Fruit fly (Drosophila melanogaster) whole organism, wandering third instar larva: ENCODE data around the gene CG34295.
"Not testable (repeated sequence)": the region's sequence is repeated elsewhere in the genome, so short reads cannot be mapped to it uniquely, and the experiment has no call there.

Source experiments
- Abd-B ChIP-seq: fragments of >200 bp; optimal IDR thresholded peaks from 2 replicates; lab custom pipeline; 2017; ENCODE audit warnings: missing biosample characterization, missing genetic modification characterization
- CG9705 ChIP-seq: fragments of 200-800 bp; sonication (Bioruptor generic); optimal IDR thresholded peaks from 2 replicates; lab custom pipeline; 2018; ENCODE audit warnings: missing biosample characterization, mild to moderate bottlenecking, missing genetic modification characterization
- Dfd ChIP-seq: fragments of >200 bp; optimal IDR thresholded peaks from 2 replicates; lab custom pipeline; 2017; ENCODE audit warnings: missing biosample characterization, missing genetic modification characterization
- Dif ChIP-seq: fragments of 200-275, 200-300 bp; sonication (Bioruptor generic); optimal IDR thresholded peaks from 2 replicates; lab custom pipeline; 2018; ENCODE audit warnings: missing biosample characterization, missing genetic modification characterization; ENCODE audit not compliant: partially characterized antibody
- GATAd ChIP-seq: sonication (Bioruptor generic); optimal IDR thresholded peaks from 2 replicates; lab custom pipeline; 2016; ENCODE audit warnings: missing biosample characterization, missing genetic modification characterization
- HLH106 ChIP-seq: fragments of 200-800 bp; optimal IDR thresholded peaks from 3 replicates; lab custom pipeline; 2019; ENCODE audit warnings: missing biosample characterization, mild to moderate bottlenecking, missing genetic modification characterization, moderate library complexity
- Hnf4 ChIP-seq: fragments of 200-800 bp; sonication (Bioruptor generic); optimal IDR thresholded peaks from 2 replicates; lab custom pipeline; 2016; ENCODE audit warnings: missing biosample characterization, mild to moderate bottlenecking, missing genetic modification characterization
- Hr83 ChIP-seq: fragments of 200-300 bp; sonication (Bioruptor generic); optimal IDR thresholded peaks from 2 replicates; lab custom pipeline; 2016; ENCODE audit warnings: missing biosample characterization, mild to moderate bottlenecking, missing genetic modification characterization, moderate library complexity; ENCODE audit not compliant: poor library complexity, severe bottlenecking
- Jra ChIP-seq: sonication (Bioruptor generic); optimal IDR thresholded peaks from 2 replicates; lab custom pipeline; 2016; ENCODE audit warnings: missing biosample characterization, missing genetic modification characterization
- Mio ChIP-seq: sonication (Bioruptor generic); optimal IDR thresholded peaks from 2 replicates; lab custom pipeline; 2016; ENCODE audit warnings: missing biosample characterization, missing genetic modification characterization
- Myc ChIP-seq: fragments of >200 bp; optimal IDR thresholded peaks from 2 replicates; lab custom pipeline; 2017
- OdsH ChIP-seq: fragments of 200-800 bp; sonication (Bioruptor generic); optimal IDR thresholded peaks from 2 replicates; lab custom pipeline; 2016; ENCODE audit warnings: missing biosample characterization, mild to moderate bottlenecking, missing genetic modification characterization
- Sp1 ChIP-seq: fragments of 200-800 bp; sonication (Bioruptor generic); optimal IDR thresholded peaks from 3 replicates; lab custom pipeline; 2019; ENCODE audit warnings: missing biosample characterization, mild to moderate bottlenecking, missing genetic modification characterization, moderate library complexity
- Vsx2 ChIP-seq: fragments of 200-300, 225-300 bp; sonication (Bioruptor generic); optimal IDR thresholded peaks from 2 replicates; lab custom pipeline; 2018; ENCODE audit warnings: missing biosample characterization, missing genetic modification characterization; ENCODE audit not compliant: partially characterized antibody
- br ChIP-seq: fragments of 200-800 bp; sonication (Bioruptor generic); optimal IDR thresholded peaks from 2 replicates; lab custom pipeline; 2016; ENCODE audit warnings: missing biosample characterization, missing genetic modification characterization
- brk ChIP-seq: fragments of 200-800 bp; sonication (Bioruptor generic); optimal IDR thresholded peaks from 2 replicates; lab custom pipeline; 2016; ENCODE audit warnings: missing biosample characterization, mild to moderate bottlenecking, missing genetic modification characterization
- dl ChIP-seq, 2 experiments: fragments of 175-275, 200-275 bp in 1 of 2; fragments of 200-275 bp in 1 of 2; sonication (Bioruptor generic); optimal IDR thresholded peaks; lab custom pipeline; 2018; ENCODE audit warnings: mild to moderate bottlenecking in 2 of 2, missing biosample characterization in 2 of 2, missing genetic modification characterization in 2 of 2, moderate library complexity in 2 of 2; ENCODE audit not compliant: partially characterized antibody in 2 of 2, insufficient read depth in 1 of 2
- dmrt93B ChIP-seq: fragments of 200-800 bp; sonication (Bioruptor generic); optimal IDR thresholded peaks from 2 replicates; lab custom pipeline; 2018; ENCODE audit warnings: missing biosample characterization, mild to moderate bottlenecking, missing genetic modification characterization
- dsf ChIP-seq: sonication (Bioruptor generic); optimal IDR thresholded peaks from 2 replicates; lab custom pipeline; 2016; ENCODE audit warnings: missing biosample characterization, missing genetic modification characterization, borderline replicate concordance
- foxo ChIP-seq, 2 experiments: fragments of 200-800 bp; sonication (Bioruptor generic); optimal IDR thresholded peaks; 2 replicates in 1 of 2; 3 replicates in 1 of 2; lab custom pipeline; 2016 to 2017; ENCODE audit warnings: missing biosample characterization in 2 of 2, missing genetic modification characterization in 2 of 2
- fru ChIP-seq: fragments of 200-800 bp; sonication (Bioruptor generic); optimal IDR thresholded peaks from 3 replicates; lab custom pipeline; 2016; ENCODE audit warnings: missing biosample characterization, mild to moderate bottlenecking, missing genetic modification characterization
- h ChIP-seq: fragments of 200-800 bp; sonication (Bioruptor generic); optimal IDR thresholded peaks from 3 replicates; lab custom pipeline; 2016; ENCODE audit warnings: missing biosample characterization, mild to moderate bottlenecking, missing genetic modification characterization
- jim ChIP-seq: fragments of 175-275, 200-325 bp; sonication (Bioruptor generic); optimal IDR thresholded peaks from 2 replicates; lab custom pipeline; 2016; ENCODE audit warnings: missing biosample characterization, mild to moderate bottlenecking, missing genetic modification characterization
- lola ChIP-seq: fragments of >200 bp; optimal IDR thresholded peaks from 2 replicates; lab custom pipeline; 2017; ENCODE audit warnings: missing biosample characterization, missing genetic modification characterization
- psq ChIP-seq: fragments of 200-800 bp; sonication (Bioruptor generic); optimal IDR thresholded peaks from 3 replicates; lab custom pipeline; 2017; ENCODE audit warnings: missing biosample characterization, mild to moderate bottlenecking, missing genetic modification characterization, moderate library complexity
- rgr ChIP-seq: fragments of 200-800 bp; sonication (Bioruptor generic); optimal IDR thresholded peaks from 3 replicates; lab custom pipeline; 2016; ENCODE audit warnings: missing biosample characterization, mild to moderate bottlenecking, missing genetic modification characterization
- sage ChIP-seq: fragments of 200-800 bp; sonication (Bioruptor generic); optimal IDR thresholded peaks from 2 replicates; lab custom pipeline; 2016; ENCODE audit warnings: missing biosample characterization, mild to moderate bottlenecking, missing genetic modification characterization
- sv ChIP-seq: fragments of 200-800 bp; sonication (Bioruptor generic); optimal IDR thresholded peaks from 3 replicates; lab custom pipeline; 2016; ENCODE audit warnings: missing biosample characterization, missing genetic modification characterization
- woc ChIP-seq: sonication (Bioruptor generic); optimal IDR thresholded peaks from 2 replicates; lab custom pipeline; 2016; ENCODE audit warnings: missing biosample characterization, mild to moderate bottlenecking, missing genetic modification characterization

Gene CG34295

dm6 chr3R:28789317-28789716 lies at the start of gene CG34295:
Gene CG34295 (plus strand): TSS chr3R:28789617.
- TF ChIP-seq foxo (GFP tag; optimal IDR thresholded peaks at IDR 0.05; lab: Kevin White, UChicago), result no peak
- no peak for TF ChIP-seq GATAd (GFP tag; lab: Kevin White, UChicago)
- no peak for TF ChIP-seq Mio (GFP tag; lab: Kevin White, UChicago)
- no peak for TF ChIP-seq brk (GFP tag; lab: Kevin White, UChicago)
- no peak for TF ChIP-seq br (GFP tag; lab: Kevin White, UChicago)
- TF ChIP-seq Myc (lab: Kevin White, UChicago), result no peak
- no peak for TF ChIP-seq sv (GFP tag; lab: Kevin White, UChicago)
- no peak for TF ChIP-seq woc (GFP tag; lab: Kevin White, UChicago)

- no peak for TF ChIP-seq Hnf4 (GFP tag; lab: Kevin White, UChicago)
Measured at dm6 chr3R:28744682-28745081, 44.7 kb upstream of the CG34295 start, which contains the start of gene AstA-R2. Gene AstA-R2 (minus strand): TSS chr3R:28744782.

- TF ChIP-seq Hnf4 (GFP tag; lab: Kevin White, UChicago) (no peak), Dif (no peak), HLH106 (no peak), rgr (GFP tag; lab: Kevin White, UChicago) (no peak), h (no peak), Dfd (GFP tag; lab: Kevin White, UChicago) (no peak), Hr83 (no peak), brk (GFP tag; lab: Kevin White, UChicago) (no peak), foxo (GFP tag; optimal IDR thresholded peaks at IDR 0.05; lab: Kevin White, UChicago) (no peak), psq (GFP tag; lab: Kevin White, UChicago) (no peak), br (GFP tag; lab: Kevin White, UChicago) (no peak), CG9705 (GFP tag; lab: Kevin White, UChicago) (no peak)
Measured at dm6 chr3R:28751611-28752129, 37.7 kb upstream of the CG34295 start, which contains the start of gene CG10000. Gene CG10000 (minus strand): TSS chr3R:28751661.

dm6 chr3R:28756879-28757278 lies 32.5 kb upstream of the CG34295 start, which contains the start of gene CG9997:
Gene CG9997 (minus strand): TSS chr3R:28756979.
- TF ChIP-seq Dfd (GFP tag; lab: Kevin White, UChicago) (no peak), sage (GFP tag; lab: Kevin White, UChicago) (no peak), GATAd (GFP tag; lab: Kevin White, UChicago) (no peak), Jra (no peak), dsf (no peak), fru (no peak)

- TF ChIP-seq Jra; woc (GFP tag; lab: Kevin White, UChicago); sv (GFP tag; lab: Kevin White, UChicago): not testable (repeated sequence)
Measured at dm6 chr3R:28758134-28758533, 31.3 kb upstream of the CG34295 start, which contains the start of gene aqrs. Gene aqrs (minus strand): TSS chr3R:28758234.

- TF ChIP-seq Dfd (GFP tag; lab: Kevin White, UChicago) (peak; percentile 90), dmrt93B (GFP tag; lab: Kevin White, UChicago) (no peak)
Measured at dm6 chr3R:28775703-28776102, 13.7 kb upstream of the CG34295 start.

dm6 chr3R:28790222-28790621 lies 805 bp downstream of the CG34295 start, which contains the start of gene intr:
Gene intr (plus strand): TSS chr3R:28790522.
- TF ChIP-seq CG9705 (GFP tag; lab: Kevin White, UChicago) (no peak), Vsx2 (GFP tag; lab: Kevin White, UChicago) (no peak), Abd-B (GFP tag; lab: Kevin White, UChicago) (no peak), Hnf4 (GFP tag; lab: Kevin White, UChicago) (no peak), dl (GFP tag; optimal IDR thresholded peaks at IDR 0.05; lab: Kevin White, UChicago; ENCODE audit: insufficient read depth in 1 of 2, partially characterized antibody in 2 of 2) (no peak), jim (no peak), Sp1 (GFP tag; lab: Kevin White, UChicago) (no peak), brk (GFP tag; lab: Kevin White, UChicago) (no peak), rgr (GFP tag; lab: Kevin White, UChicago) (no peak), lola (GFP tag; lab: Kevin White, UChicago) (no peak), Jra (no peak), HLH106 (no peak), OdsH (GFP tag; lab: Kevin White, UChicago) (no peak), Hr83 (no peak)
